Worm (Caenorhabditis elegans) whole organism, L3 larva: Measurements from ENCODE around the gene vrp-1.

ENCODE experiments used
- nfya-1 ChIP-seq: sonication (generic microtip); optimal IDR thresholded peaks from 2 replicates; lab custom pipeline; 2017; ENCODE audit warnings: missing genetic modification characterization, mild to moderate bottlenecking, missing compliant biosample characterization, antibody characterized with exemption, moderate library complexity; ENCODE audit not compliant: insufficient read depth
- snpc-4 ChIP-seq: fragments of 150-350 bp; optimal IDR thresholded peaks from 2 replicates; lab custom pipeline; 2014; ENCODE audit warnings: missing biosample characterization, missing genetic modification characterization

DNA sequence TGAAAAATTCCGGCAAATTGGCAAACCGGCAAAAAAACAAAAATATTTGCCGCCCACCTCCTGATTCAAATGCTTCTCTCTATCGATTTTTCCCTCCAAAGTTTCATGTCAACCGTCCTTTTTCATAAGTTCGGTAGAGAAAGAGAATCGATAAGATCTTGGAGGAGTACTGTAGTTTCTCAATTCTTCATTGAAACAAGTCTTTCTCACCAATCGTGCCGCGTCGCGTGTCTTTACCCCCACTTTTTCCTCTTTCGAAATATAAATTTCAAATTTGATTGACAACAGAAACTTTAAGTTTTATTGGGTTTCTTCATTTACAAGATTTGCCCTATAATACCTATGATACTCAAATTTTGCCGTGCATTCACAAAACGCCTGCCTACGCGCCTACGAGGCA is 6.2 kb downstream of the vrp-1 start:
- TF ChIP-seq snpc-4 (tag; lab: Kevin White, UChicago) (no peak), nfya-1 (peak; percentile 62)
